Worm (Caenorhabditis elegans) whole organism, L1 larva: Measurements from ENCODE around the gene cbn-1.

Experiments
- C16A3.4 ChIP-seq: fragments of 150-350 bp; optimal IDR thresholded peaks from 2 replicates; lab custom pipeline; 2014; ENCODE audit warnings: missing biosample characterization, missing genetic modification characterization
- Y116A8C.19 ChIP-seq: sonication (generic microtip); optimal IDR thresholded peaks from 2 replicates; lab custom pipeline; 2016; ENCODE audit warnings: missing compliant biosample characterization, missing genetic modification characterization, borderline replicate concordance
- ama-1 ChIP-seq: fragments of 150-350 bp; optimal IDR thresholded peaks from 2 replicates; lab custom pipeline; 2014
- blmp-1 ChIP-seq: fragments of 150-350 bp; optimal IDR thresholded peaks from 2 replicates; lab custom pipeline; 2014; ENCODE audit warnings: missing biosample characterization, missing genetic modification characterization
- ceh-63 ChIP-seq: fragments of 200-800 bp; sonication (Bioruptor generic); optimal IDR thresholded peaks from 2 replicates; lab custom pipeline; 2018; ENCODE audit warnings: mild to moderate bottlenecking, missing genetic modification characterization, missing compliant biosample characterization
- efl-1 ChIP-seq, 4 experiments: fragments of 150-350 bp; optimal IDR thresholded peaks in 3 of 4; peaks in 1 of 4; 1 replicate in 1 of 4; 2 replicates in 3 of 4; lab custom pipeline; 2014; ENCODE audit warnings: missing biosample characterization in 2 of 4, missing genetic modification characterization in 2 of 4, missing genetic modification reagents in 2 of 4
- efl-3 ChIP-seq: fragments of 200-800 bp; sonication (Bioruptor generic); optimal IDR thresholded peaks from 2 replicates; lab custom pipeline; 2018; ENCODE audit warnings: mild to moderate bottlenecking, missing genetic modification characterization, missing compliant biosample characterization
- elt-2 ChIP-seq: sonication (generic microtip); optimal IDR thresholded peaks from 2 replicates; lab custom pipeline; 2016; ENCODE audit warnings: missing genetic modification characterization, mild to moderate bottlenecking, inconsistent platforms, missing compliant biosample characterization, missing genetic modification reagents
- elt-3 ChIP-seq, 6 experiments: fragments of 150-350 bp in 1 of 6; sonication (generic microtip); optimal IDR thresholded peaks; 2 replicates each; lab custom pipeline; 2017 to 2018; ENCODE audit warnings: missing biosample characterization in 6 of 6, missing genetic modification characterization in 6 of 6, inconsistent platforms in 1 of 6
- ets-5 ChIP-seq: fragments of 200-800 bp; sonication (Bioruptor generic); IDR thresholded peaks from 2 replicates; pipeline ENCODE4 v1.3.6; 2022; ENCODE audit warnings: missing genetic modification characterization, missing compliant biosample characterization
- fkh-10 ChIP-seq: sonication (generic microtip); optimal IDR thresholded peaks from 2 replicates; lab custom pipeline; 2017; ENCODE audit warnings: missing biosample characterization, missing genetic modification reagents, missing genetic modification characterization
- fkh-8 ChIP-seq: sonication (generic microtip); optimal IDR thresholded peaks from 2 replicates; lab custom pipeline; 2016; ENCODE audit warnings: mild to moderate bottlenecking, missing genetic modification characterization, missing compliant biosample characterization
- grh-1 ChIP-seq: fragments of 200-800 bp; sonication (Bioruptor generic); IDR thresholded peaks from 2 replicates; pipeline ENCODE4 v1.3.6; 2022; ENCODE audit warnings: missing genetic modification reagents, missing genetic modification characterization, missing compliant biosample characterization
- irx-1 ChIP-seq: sonication (generic microtip); optimal IDR thresholded peaks from 2 replicates; lab custom pipeline; 2016; ENCODE audit warnings: missing genetic modification characterization, missing compliant biosample characterization
- lin-13 ChIP-seq: fragments of 150-350 bp; optimal IDR thresholded peaks from 2 replicates; lab custom pipeline; 2014; ENCODE audit warnings: missing biosample characterization, missing genetic modification reagents, missing genetic modification characterization
- lin-14 ChIP-seq: fragments of 200-800 bp; sonication (Bioruptor generic); optimal IDR thresholded peaks from 2 replicates; lab custom pipeline; 2018; ENCODE audit warnings: mild to moderate bottlenecking, missing genetic modification characterization, moderate library complexity, missing compliant biosample characterization
- lin-35 ChIP-seq, 2 experiments: fragments of 150-350 bp; optimal IDR thresholded peaks; 2 replicates each; lab custom pipeline; 2014; ENCODE audit warnings: missing biosample characterization in 2 of 2, missing genetic modification characterization in 2 of 2, missing genetic modification reagents in 2 of 2
- mab-9 ChIP-seq: fragments of 200-800 bp; sonication (Bioruptor generic); IDR thresholded peaks from 2 replicates; pipeline ENCODE4 v1.3.6; 2022; ENCODE audit warnings: missing genetic modification reagents, missing genetic modification characterization, missing compliant biosample characterization
- mep-1 ChIP-seq: fragments of 150-350 bp; optimal IDR thresholded peaks from 2 replicates; lab custom pipeline; 2014; ENCODE audit warnings: missing biosample characterization, missing genetic modification characterization
- nhr-11 ChIP-seq: fragments of 150-350 bp; optimal IDR thresholded peaks from 2 replicates; lab custom pipeline; 2014; ENCODE audit warnings: missing biosample characterization, missing genetic modification characterization
- nhr-12 ChIP-seq: sonication (generic microtip); optimal IDR thresholded peaks from 2 replicates; lab custom pipeline; 2017; ENCODE audit warnings: missing biosample characterization, missing genetic modification characterization
- nhr-237 ChIP-seq: fragments of 150-350 bp; optimal IDR thresholded peaks from 2 replicates; lab custom pipeline; 2014; ENCODE audit warnings: missing biosample characterization, missing genetic modification characterization
- nhr-47 ChIP-seq: sonication (generic microtip); optimal IDR thresholded peaks from 2 replicates; lab custom pipeline; 2016; ENCODE audit warnings: mild to moderate bottlenecking, missing genetic modification characterization, moderate library complexity, missing compliant biosample characterization
- nhr-71 ChIP-seq: sonication (generic microtip); optimal IDR thresholded peaks from 2 replicates; lab custom pipeline; 2016; ENCODE audit warnings: mild to moderate bottlenecking, missing genetic modification characterization, moderate library complexity, missing compliant biosample characterization
- nhr-85 ChIP-seq: sonication (generic microtip); peaks from one replicate; lab custom pipeline; 2016; ENCODE audit warnings: missing genetic modification characterization, inconsistent platforms, missing compliant biosample characterization
- nhr-90 ChIP-seq: sonication (generic microtip); optimal IDR thresholded peaks from 2 replicates; lab custom pipeline; 2016; ENCODE audit warnings: mild to moderate bottlenecking, missing genetic modification characterization, missing compliant biosample characterization; ENCODE audit not compliant: poor library complexity
- pax-3 ChIP-seq: fragments of 200-800 bp; sonication (Bioruptor generic); optimal IDR thresholded peaks from 2 replicates; lab custom pipeline; 2018; ENCODE audit warnings: mild to moderate bottlenecking, missing genetic modification characterization, moderate library complexity, missing compliant biosample characterization
- pqm-1 ChIP-seq: sonication (generic microtip); optimal IDR thresholded peaks from 3 replicates; lab custom pipeline; 2017; ENCODE audit warnings: missing biosample characterization, missing genetic modification characterization
- rnt-1 ChIP-seq: sonication (generic microtip); optimal IDR thresholded peaks from 2 replicates; lab custom pipeline; 2016; ENCODE audit warnings: mild to moderate bottlenecking, missing genetic modification characterization, moderate library complexity, missing compliant biosample characterization
- sox-4 ChIP-seq: sonication (generic microtip); optimal IDR thresholded peaks from 2 replicates; lab custom pipeline; 2016; ENCODE audit warnings: missing genetic modification characterization, missing compliant biosample characterization
- tlp-1 ChIP-seq: fragments of 150-350 bp; optimal IDR thresholded peaks from 2 replicates; lab custom pipeline; 2014; ENCODE audit warnings: missing biosample characterization, missing genetic modification characterization
- unc-130 ChIP-seq: fragments of 150-350 bp; optimal IDR thresholded peaks from 2 replicates; lab custom pipeline; 2017; ENCODE audit warnings: missing biosample characterization, missing genetic modification characterization, inconsistent platforms
- unc-62 ChIP-seq: fragments of 150-350 bp; optimal IDR thresholded peaks from 2 replicates; lab custom pipeline; 2014; ENCODE audit warnings: missing biosample characterization, missing genetic modification reagents, missing genetic modification characterization
- zip-4 ChIP-seq: fragments of 200-800 bp; sonication (Bioruptor generic); optimal IDR thresholded peaks from 2 replicates; lab custom pipeline; 2018; ENCODE audit warnings: mild to moderate bottlenecking, missing genetic modification characterization, moderate library complexity, missing compliant biosample characterization
- ztf-11 ChIP-seq, 2 experiments: sonication (generic microtip); optimal IDR thresholded peaks; 2 replicates each; lab custom pipeline; 2016 to 2017; ENCODE audit warnings: missing genetic modification characterization in 2 of 2, missing biosample characterization in 1 of 2, missing compliant biosample characterization in 1 of 2

The cbn-1 gene

ce11 chrII:337233-337832 lies 5.0 kb upstream of the cbn-1 start, which contains the start of gene cpn-2:
TSS of gene cpn-2 (plus strand) at chrII:337782.
- TF ChIP-seq nhr-85 (tag; lab: Kevin White, UChicago) (peak; percentile 17), blmp-1 (tag; lab: Kevin White, UChicago) (peak; percentile 97), fkh-10 (GFP tag; lab: Kevin White, UChicago) (no peak), nhr-71 (tag; lab: Kevin White, UChicago) (no peak), unc-62 (no peak), sox-4 (tag; lab: Kevin White, UChicago) (no peak)

- TF ChIP-seq pax-3 (tag; lab: Kevin White, UChicago): peak; percentile 75
- peak; percentile 79 for TF ChIP-seq fkh-8
- TF ChIP-seq ceh-63: no peak
- TF ChIP-seq nhr-11 (tag; lab: Kevin White, UChicago): peak; percentile 48
- TF ChIP-seq nhr-47 (tag; lab: Kevin White, UChicago): peak; percentile 13
- TF ChIP-seq, all 84 proteins: peak for 4
Observed at ce11 chrII:334828-335227, 2.5 kb upstream of the cbn-1 start.

DNA sequence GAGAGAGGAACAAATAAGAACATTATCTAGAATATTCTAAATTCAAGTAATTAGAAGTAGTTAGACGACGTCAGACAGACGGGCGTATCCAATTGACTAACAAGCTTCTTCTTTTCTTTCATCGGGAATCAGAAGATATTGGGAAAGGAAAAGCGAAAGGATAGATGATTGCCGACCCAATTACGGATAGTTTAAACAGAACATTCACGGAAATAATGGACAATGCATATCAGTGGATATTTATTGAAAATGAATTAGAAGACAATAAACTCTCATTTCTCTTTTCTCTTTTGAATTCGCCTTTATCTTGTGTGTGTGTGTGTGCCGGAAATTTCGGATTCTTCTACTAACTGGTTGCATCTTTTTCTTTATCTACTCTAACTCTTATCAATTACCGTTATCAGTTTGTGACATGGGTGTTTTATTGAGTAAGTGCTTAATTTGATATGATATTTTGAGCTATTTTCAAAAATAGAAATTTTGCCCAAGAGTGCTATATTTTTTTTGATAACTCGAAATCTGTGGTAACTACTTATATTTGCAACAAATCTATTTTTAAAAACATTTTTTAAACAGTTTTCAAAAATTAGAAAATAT lies 1.6 kb upstream of the cbn-1 start:
- TF ChIP-seq blmp-1 (tag; lab: Kevin White, UChicago): peak; percentile 97
- no peak for TF ChIP-seq nhr-71 (tag; lab: Kevin White, UChicago)
- TF ChIP-seq elt-3 (tag; optimal IDR thresholded peaks at IDR 0.05; lab: Kevin White, UChicago): peak in 4 of 6 experiments; percentile 25 to 65 (median 51)
- TF ChIP-seq mep-1 (tag; lab: Kevin White, UChicago): no peak
- peak; percentile 38 for TF ChIP-seq pqm-1 (tag; lab: Kevin White, UChicago)
- TF ChIP-seq elt-2 (tag; lab: Kevin White, UChicago): peak; percentile 52
- TF ChIP-seq nhr-237 (tag; lab: Kevin White, UChicago): no peak
- no peak for TF ChIP-seq mab-9 (GFP tag; lab: Robert Waterston, UW)

DNA sequence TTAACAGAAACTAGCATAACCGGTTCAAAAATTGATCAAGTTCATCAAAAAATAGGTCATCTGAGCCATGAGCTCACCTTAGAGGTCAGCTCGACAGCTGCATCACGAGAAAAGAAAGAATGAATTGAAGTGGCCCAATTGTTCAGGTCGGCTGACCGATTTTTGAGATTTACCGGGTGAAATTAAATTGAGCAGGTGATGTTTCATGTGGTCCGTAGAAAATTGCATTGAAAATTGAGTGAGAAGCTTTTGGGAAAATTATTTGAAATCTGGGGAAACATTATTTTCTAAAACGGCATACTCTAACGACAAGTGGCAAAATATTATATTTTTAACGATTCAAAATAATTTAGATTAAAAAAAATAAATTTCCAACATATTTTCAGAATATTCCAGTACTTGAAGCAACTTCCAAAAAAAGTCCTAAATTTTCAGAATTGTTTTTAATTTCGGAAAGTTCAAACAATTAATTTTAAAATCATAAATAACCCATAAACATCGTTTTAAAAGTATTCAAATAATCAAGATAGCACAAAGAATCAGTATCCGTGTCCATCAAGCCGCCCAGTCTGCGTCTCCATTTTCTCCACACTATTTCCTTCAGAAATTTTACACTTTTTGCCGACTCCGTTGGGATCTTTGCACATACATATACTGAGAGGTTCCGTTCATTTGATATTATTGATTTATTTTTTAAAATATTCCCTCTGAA lies 6.5 kb downstream of the cbn-1 start, which contains the start of gene sgcb-1:
TSS of gene sgcb-1 (plus strand) at position 662 of the 712 bp plus-strand sequence.
- TF ChIP-seq irx-1 (no peak), nhr-12 (tag; lab: Kevin White, UChicago) (no peak), sox-4 (tag; lab: Kevin White, UChicago) (no peak), pqm-1 (tag; lab: Kevin White, UChicago) (no peak), unc-130 (tag; lab: Kevin White, UChicago) (peak; percentile 1), ets-5 (GFP tag; lab: Robert Waterston, UW) (no peak), Y116A8C.19 (tag; lab: Kevin White, UChicago) (no peak), tlp-1 (tag; lab: Kevin White, UChicago) (no peak), grh-1 (GFP tag; lab: Robert Waterston, UW) (no peak), C16A3.4 (tag; lab: Kevin White, UChicago) (no peak), zip-4 (GFP tag; lab: Kevin White, UChicago) (no peak), rnt-1 (tag; lab: Kevin White, UChicago) (peak; percentile 50), ama-1 (no peak), lin-14 (GFP tag; lab: Kevin White, UChicago) (peak; percentile 20), nhr-71 (tag; lab: Kevin White, UChicago) (peak; percentile 28), efl-3 (GFP tag; lab: Kevin White, UChicago) (no peak), ztf-11 (tag; optimal IDR thresholded peaks at IDR 0.05; lab: Kevin White, UChicago) (no peak), lin-13 (no peak), lin-35 (GFP tag; optimal IDR thresholded peaks at IDR 0.05; lab: Kevin White, UChicago) (no peak), nhr-90 (no peak), efl-1 (optimal IDR thresholded peaks at IDR 0.05; lab: Kevin White, UChicago) (no peak), efl-1 (GFP tag; optimal IDR thresholded peaks at IDR 0.05 in 1 of 2; lab: Kevin White, UChicago) (peak in 1 of 2 experiments; percentile 86)
